Worm (Caenorhabditis elegans) whole organism, L3 larva: ENCODE measurements around the gene mog-3.

Experiments used
- R02D3.7 ChIP-seq: fragments of 150-350 bp; optimal IDR thresholded peaks from 2 replicates; lab custom pipeline; 2014; ENCODE audit warnings: missing biosample characterization, missing genetic modification characterization
- ZK546.5 ChIP-seq: sonication (generic microtip); optimal IDR thresholded peaks from 2 replicates; lab custom pipeline; 2017; ENCODE audit warnings: missing biosample characterization, missing genetic modification characterization
- aly-2 ChIP-seq: fragments of 150-350 bp; optimal IDR thresholded peaks from 2 replicates; lab custom pipeline; 2014; ENCODE audit warnings: missing biosample characterization, missing genetic modification characterization
- ceh-16 ChIP-seq: sonication (generic microtip); optimal IDR thresholded peaks from 2 replicates; lab custom pipeline; 2017; ENCODE audit warnings: missing biosample characterization, missing genetic modification characterization
- ceh-28 ChIP-seq: fragments of 150-350 bp; optimal IDR thresholded peaks from 2 replicates; lab custom pipeline; 2014; ENCODE audit warnings: missing biosample characterization, missing genetic modification reagents, missing genetic modification characterization
- ceh-82 ChIP-seq: fragments of 150-350 bp; optimal IDR thresholded peaks from 2 replicates; lab custom pipeline; 2014; ENCODE audit warnings: missing biosample characterization, missing genetic modification characterization
- ceh-9 ChIP-seq: sonication (generic microtip); optimal IDR thresholded peaks from 2 replicates; lab custom pipeline; 2018; ENCODE audit warnings: missing biosample characterization, missing genetic modification characterization
- daf-12 ChIP-seq: fragments of 150-350 bp; optimal IDR thresholded peaks from 2 replicates; lab custom pipeline; 2014; ENCODE audit warnings: missing biosample characterization, missing genetic modification reagents, missing genetic modification characterization
- egl-27 ChIP-seq: sonication (generic microtip); optimal IDR thresholded peaks from 4 replicates; lab custom pipeline; 2017; ENCODE audit warnings: missing biosample characterization, missing genetic modification reagents, missing genetic modification characterization
- egl-5 ChIP-seq: fragments of 150-350 bp; optimal IDR thresholded peaks from 2 replicates; lab custom pipeline; 2017; ENCODE audit warnings: missing biosample characterization, missing genetic modification reagents, missing genetic modification characterization, inconsistent platforms
- elt-1 ChIP-seq: fragments of 150-350 bp; optimal IDR thresholded peaks from 2 replicates; lab custom pipeline; 2014; ENCODE audit warnings: missing biosample characterization, missing genetic modification characterization
- elt-2 ChIP-seq: sonication (generic microtip); optimal IDR thresholded peaks from 2 replicates; lab custom pipeline; 2016; ENCODE audit warnings: missing genetic modification reagents, mild to moderate bottlenecking, missing genetic modification characterization, missing compliant biosample characterization
- elt-3 ChIP-seq, 3 experiments: fragments of 150-350 bp in 1 of 3; sonication (generic microtip) in 2 of 3; optimal IDR thresholded peaks; 2 replicates in 2 of 3; 4 replicates in 1 of 3; lab custom pipeline; 2014 to 2017; ENCODE audit warnings: missing biosample characterization in 3 of 3, missing genetic modification characterization in 3 of 3
- eor-1 ChIP-seq, 2 experiments: fragments of 150-350 bp; optimal IDR thresholded peaks; 2 replicates each; lab custom pipeline; 2014 to 2018; ENCODE audit warnings: missing biosample characterization in 2 of 2, missing genetic modification characterization in 2 of 2
- fkh-10 ChIP-seq: sonication (generic microtip); optimal IDR thresholded peaks from 2 replicates; lab custom pipeline; 2017; ENCODE audit warnings: missing biosample characterization, missing genetic modification reagents, missing genetic modification characterization
- fkh-2 ChIP-seq: fragments of 150-350 bp; optimal IDR thresholded peaks from 2 replicates; lab custom pipeline; 2014; ENCODE audit warnings: missing biosample characterization, missing genetic modification reagents, missing genetic modification characterization
- fos-1 ChIP-seq: fragments of 150-350 bp; optimal IDR thresholded peaks from 2 replicates; lab custom pipeline; 2014; ENCODE audit warnings: missing biosample characterization, missing genetic modification characterization
- hmg-11 ChIP-seq: sonication (generic microtip); optimal IDR thresholded peaks from 2 replicates; lab custom pipeline; 2016; ENCODE audit warnings: missing genetic modification characterization, missing compliant biosample characterization
- jun-1 ChIP-seq: fragments of 150-350 bp; optimal IDR thresholded peaks from 2 replicates; lab custom pipeline; 2014; ENCODE audit warnings: missing biosample characterization, missing genetic modification reagents, missing genetic modification characterization
- lin-15B ChIP-seq: fragments of 150-350 bp; optimal IDR thresholded peaks from 2 replicates; lab custom pipeline; 2014; ENCODE audit warnings: missing biosample characterization, missing genetic modification characterization
- lin-39 ChIP-seq: fragments of 150-350 bp; optimal IDR thresholded peaks from 2 replicates; lab custom pipeline; 2018; ENCODE audit warnings: missing biosample characterization, missing genetic modification reagents, missing genetic modification characterization
- lsy-12 ChIP-seq: sonication (generic microtip); optimal IDR thresholded peaks from 2 replicates; lab custom pipeline; 2016; ENCODE audit warnings: mild to moderate bottlenecking, missing genetic modification characterization, missing compliant biosample characterization
- mdl-1 ChIP-seq: fragments of 150-350 bp; optimal IDR thresholded peaks from 2 replicates; lab custom pipeline; 2014; ENCODE audit warnings: missing biosample characterization, missing genetic modification characterization
- mml-1 ChIP-seq: fragments of 150-350 bp; sonication (generic microtip); optimal IDR thresholded peaks from 3 replicates; lab custom pipeline; 2014; ENCODE audit warnings: missing biosample characterization, missing genetic modification characterization
- nhr-11 ChIP-seq: fragments of 150-350 bp; optimal IDR thresholded peaks from 2 replicates; lab custom pipeline; 2014; ENCODE audit warnings: missing biosample characterization, missing genetic modification characterization
- nhr-12 ChIP-seq: fragments of 150-350 bp; optimal IDR thresholded peaks from 2 replicates; lab custom pipeline; 2014; ENCODE audit warnings: missing biosample characterization, missing genetic modification characterization
- nhr-23 ChIP-seq: fragments of 150-350 bp; optimal IDR thresholded peaks from 2 replicates; lab custom pipeline; 2014; ENCODE audit warnings: missing biosample characterization, missing genetic modification reagents, missing genetic modification characterization
- nhr-237 ChIP-seq: fragments of 150-350 bp; optimal IDR thresholded peaks from 2 replicates; lab custom pipeline; 2014; ENCODE audit warnings: missing biosample characterization, missing genetic modification characterization
- nhr-25 ChIP-seq: sonication (generic microtip); optimal IDR thresholded peaks from 2 replicates; lab custom pipeline; 2017; ENCODE audit warnings: missing biosample characterization, missing genetic modification characterization
- nhr-28 ChIP-seq: fragments of 150-350 bp; optimal IDR thresholded peaks from 2 replicates; lab custom pipeline; 2014; ENCODE audit warnings: missing biosample characterization, missing genetic modification characterization
- nhr-43 ChIP-seq: sonication (generic microtip); optimal IDR thresholded peaks from 2 replicates; lab custom pipeline; 2016; ENCODE audit warnings: mild to moderate bottlenecking, missing genetic modification characterization, missing compliant biosample characterization; ENCODE audit not compliant: poor library complexity, severe bottlenecking
- nhr-67 ChIP-seq: fragments of 150-350 bp; optimal IDR thresholded peaks from 2 replicates; lab custom pipeline; 2014; ENCODE audit warnings: missing biosample characterization, missing genetic modification characterization
- nhr-76 ChIP-seq: fragments of 150-350 bp; sonication (generic microtip); optimal IDR thresholded peaks from 5 replicates; lab custom pipeline; 2014; ENCODE audit warnings: missing biosample characterization, missing genetic modification characterization
- nhr-77 ChIP-seq: fragments of 150-350 bp; optimal IDR thresholded peaks from 2 replicates; lab custom pipeline; 2014; ENCODE audit warnings: missing biosample characterization, missing genetic modification characterization
- pha-4 ChIP-seq: fragments of 150-350 bp; optimal IDR thresholded peaks from 2 replicates; lab custom pipeline; 2014; ENCODE audit warnings: missing biosample characterization, missing genetic modification reagents, missing genetic modification characterization
- sea-2 ChIP-seq: fragments of 150-350 bp; sonication (generic microtip); optimal IDR thresholded peaks from 4 replicates; lab custom pipeline; 2014; ENCODE audit warnings: missing biosample characterization, missing genetic modification reagents, missing genetic modification characterization
- skn-1 ChIP-seq: fragments of 150-350 bp; optimal IDR thresholded peaks from 2 replicates; lab custom pipeline; 2014; ENCODE audit warnings: missing biosample characterization, missing genetic modification characterization
- snpc-4 ChIP-seq: fragments of 150-350 bp; optimal IDR thresholded peaks from 2 replicates; lab custom pipeline; 2014; ENCODE audit warnings: missing biosample characterization, missing genetic modification characterization
- tbx-2 ChIP-seq: sonication (generic microtip); optimal IDR thresholded peaks from 2 replicates; lab custom pipeline; 2016; ENCODE audit warnings: mild to moderate bottlenecking, missing genetic modification characterization, missing compliant biosample characterization
- unc-39 ChIP-seq: sonication (generic microtip); optimal IDR thresholded peaks from 4 replicates; lab custom pipeline; 2017; ENCODE audit warnings: missing biosample characterization, missing genetic modification characterization
- unc-62 ChIP-seq: fragments of 150-350 bp; sonication (generic microtip); optimal IDR thresholded peaks from 4 replicates; lab custom pipeline; 2014; ENCODE audit warnings: missing biosample characterization, missing genetic modification reagents, missing genetic modification characterization
- zag-1 ChIP-seq: fragments of 150-350 bp; optimal IDR thresholded peaks from 2 replicates; lab custom pipeline; 2014; ENCODE audit warnings: missing biosample characterization, missing genetic modification characterization
- ztf-11 ChIP-seq: fragments of 150-350 bp; optimal IDR thresholded peaks from 2 replicates; lab custom pipeline; 2014; ENCODE audit warnings: missing biosample characterization, missing genetic modification characterization
- ztf-4 ChIP-seq: fragments of 150-350 bp; optimal IDR thresholded peaks from 2 replicates; lab custom pipeline; 2014; ENCODE audit warnings: missing biosample characterization, missing genetic modification characterization

Gene mog-3

ce11 chrIII:5341382-5341781 lies 33.0 kb downstream of the mog-3 start, which contains the start of gene ZK121.2:
Gene ZK121.2 (plus strand): TSS chrIII:5341682.
- TF ChIP-seq R02D3.7 (tag; lab: Kevin White, UChicago) (no peak), ceh-82 (tag; lab: Kevin White, UChicago) (no peak), lin-15B (no peak), elt-3 (tag; optimal IDR thresholded peaks at IDR 0.05; lab: Kevin White, UChicago) (no peak), nhr-28 (tag; lab: Kevin White, UChicago) (no peak), mdl-1 (tag; lab: Kevin White, UChicago) (no peak), nhr-12 (no peak), fkh-10 (GFP tag; lab: Kevin White, UChicago) (no peak), unc-62 (no peak), ztf-11 (tag; lab: Kevin White, UChicago) (no peak), nhr-237 (tag; lab: Kevin White, UChicago) (no peak), elt-2 (tag; lab: Kevin White, UChicago) (no peak), unc-39 (tag; lab: Kevin White, UChicago) (no peak)

ce11 chrIII:5343555-5343954 lies 35.2 kb downstream of the mog-3 start:
- TF ChIP-seq aly-2: no peak
- no peak for TF ChIP-seq nhr-76 (tag; lab: Kevin White, UChicago)
- no peak for TF ChIP-seq fkh-2 (tag; lab: Kevin White, UChicago)
- TF ChIP-seq skn-1 (tag; lab: Kevin White, UChicago): no peak
- no peak for TF ChIP-seq nhr-11
- TF ChIP-seq ztf-4: no peak

ce11 chrIII:5344561-5344960 lies 36.2 kb downstream of the mog-3 start:
- no peak for TF ChIP-seq nhr-77 (tag; lab: Kevin White, UChicago)
- TF ChIP-seq sea-2: no peak
- TF ChIP-seq daf-12: no peak
- TF ChIP-seq lin-15B: no peak
- TF ChIP-seq eor-1 (tag; optimal IDR thresholded peaks at IDR 0.05; lab: Kevin White, UChicago): no peak
- TF ChIP-seq nhr-67: no peak
- TF ChIP-seq elt-2 (tag; lab: Kevin White, UChicago): no peak
- no peak for TF ChIP-seq lsy-12
- no peak for TF ChIP-seq unc-39 (tag; lab: Kevin White, UChicago)
- TF ChIP-seq nhr-28 (tag; lab: Kevin White, UChicago): no peak

- TF ChIP-seq aly-2 (no peak), sea-2 (no peak), elt-3 (tag; optimal IDR thresholded peaks at IDR 0.05; lab: Kevin White, UChicago) (no peak), lsy-12 (no peak)
- TF ChIP-seq, all 47 proteins: peak for 0
Observed at ce11 chrIII:5346017-5346416, 37.6 kb downstream of the mog-3 start, which contains the start of gene glrx-21. Gene glrx-21 (minus strand): TSS chrIII:5346117.

ce11 chrIII:5349250-5349649 lies 40.9 kb downstream of the mog-3 start, which contains the start of gene thoc-5:
Gene thoc-5 (minus strand): TSS chrIII:5349401.
- TF ChIP-seq zag-1 (tag; lab: Kevin White, UChicago) (no peak), mdl-1 (tag; lab: Kevin White, UChicago) (no peak), R02D3.7 (tag; lab: Kevin White, UChicago) (peak; percentile 41), ceh-82 (tag; lab: Kevin White, UChicago) (peak; percentile 37), pha-4 (peak; percentile 80), elt-1 (tag; lab: Kevin White, UChicago) (no peak), elt-2 (tag; lab: Kevin White, UChicago) (peak; percentile 25), hmg-11 (tag; lab: Kevin White, UChicago) (peak; percentile 32), ZK546.5 (tag; lab: Kevin White, UChicago) (no peak), jun-1 (peak; percentile 37), fkh-2 (tag; lab: Kevin White, UChicago) (no peak), daf-12 (no peak), sea-2 (no peak), nhr-23 (peak; percentile 80), nhr-11 (no peak), mml-1 (tag; lab: Kevin White, UChicago) (no peak), egl-5 (tag; lab: Kevin White, UChicago) (peak; percentile 18), nhr-67 (no peak), lin-15B (peak; percentile 86), aly-2 (no peak), ceh-9 (no peak), snpc-4 (tag; lab: Kevin White, UChicago) (peak; percentile 74), nhr-25 (tag; lab: Kevin White, UChicago) (peak; percentile 61), egl-27 (tag; lab: Kevin White, UChicago) (no peak), ceh-16 (no peak), tbx-2 (no peak), lin-39 (tag; lab: Kevin White, UChicago) (peak; percentile 16), fos-1 (no peak), nhr-43 (tag; lab: Kevin White, UChicago) (peak; percentile 93), nhr-76 (tag; lab: Kevin White, UChicago) (no peak), lsy-12 (peak; percentile 86), skn-1 (tag; lab: Kevin White, UChicago) (no peak), fkh-10 (GFP tag; lab: Kevin White, UChicago) (no peak), nhr-28 (tag; lab: Kevin White, UChicago) (no peak), ceh-28 (peak; percentile 53)
